Worm (Caenorhabditis elegans): Measurements from ENCODE around the gene Y41G9A.6.

ce11 chrX:3023552-3024183, 20.1 kb upstream of the Y41G9A.6 start:
- TF ChIP-seq lag-1 (GFP tag; IDR thresholded peaks at IDR 0.05) (no peak), egl-18 (GFP tag; IDR thresholded peaks at IDR 0.05) (no peak), Y53F4B.3 (GFP tag; IDR thresholded peaks at IDR 0.05) (no peak), F10E7.11 (tag; optimal IDR thresholded peaks at IDR 0.05) (no peak), K12H6.12 (tag; optimal IDR thresholded peaks at IDR 0.05) (no peak), bed-2 (GFP tag; IDR thresholded peaks at IDR 0.05) (no peak)

Data from whole organism, young adult.